Worm (Caenorhabditis elegans) whole organism, L4 larva: ENCODE data around the gene gbh-2.

Source experiments
- T20F7.1 ChIP-seq: fragments of 200-800 bp; sonication (Bioruptor generic); optimal IDR thresholded peaks from 2 replicates; lab custom pipeline; 2018; ENCODE audit warnings: mild to moderate bottlenecking, missing genetic modification characterization, missing compliant biosample characterization
- Y48G9A.11 ChIP-seq: fragments of 200-800 bp; sonication (Bioruptor generic); IDR thresholded peaks from 2 replicates; pipeline ENCODE4 v1.3.6; 2022; ENCODE audit warnings: missing genetic modification reagents, missing genetic modification characterization, missing compliant biosample characterization
- ZK337.2 ChIP-seq: fragments of 200-800 bp; sonication (Bioruptor generic); IDR thresholded peaks from 2 replicates; pipeline ENCODE4 v1.3.6; 2022; ENCODE audit warnings: missing genetic modification reagents, missing genetic modification characterization, missing compliant biosample characterization
- aha-1 ChIP-seq: fragments of 150-350 bp; peaks from one replicate; lab custom pipeline; 2014; ENCODE audit warnings: missing biosample characterization, missing genetic modification characterization
- ceh-28 ChIP-seq: fragments of 150-350 bp; optimal IDR thresholded peaks from 2 replicates; lab custom pipeline; 2014; ENCODE audit warnings: missing biosample characterization, missing genetic modification reagents, missing genetic modification characterization
- ceh-44 ChIP-seq: fragments of 200-800 bp; sonication (Bioruptor generic); IDR thresholded peaks from 2 replicates; pipeline ENCODE4 v1.3.6; 2022; ENCODE audit warnings: missing genetic modification reagents, missing genetic modification characterization, missing compliant biosample characterization
- ceh-62 ChIP-seq: sonication (generic microtip); optimal IDR thresholded peaks from 2 replicates; lab custom pipeline; 2017; ENCODE audit warnings: missing biosample characterization, missing genetic modification characterization
- cey-2 ChIP-seq: sonication (generic microtip); optimal IDR thresholded peaks from 3 replicates; lab custom pipeline; 2017; ENCODE audit warnings: missing genetic modification characterization, mild to moderate bottlenecking, missing compliant biosample characterization, antibody characterized with exemption, borderline replicate concordance; ENCODE audit not compliant: insufficient read depth
- daf-16 ChIP-seq, 3 experiments: sonication (generic microtip); optimal IDR thresholded peaks; 2 replicates each; lab custom pipeline; 2016 to 2017; ENCODE audit warnings: missing genetic modification characterization in 3 of 3, missing genetic modification reagents in 3 of 3, mild to moderate bottlenecking in 2 of 3, missing compliant biosample characterization in 2 of 3, missing biosample characterization in 1 of 3, moderate library complexity in 1 of 3
- dmd-6 ChIP-seq: fragments of 200-800 bp; sonication (Bioruptor generic); IDR thresholded peaks from 2 replicates; pipeline ENCODE4 v1.3.6; 2022; ENCODE audit warnings: missing genetic modification reagents, missing genetic modification characterization, missing compliant biosample characterization
- dpl-1 ChIP-seq: fragments of 150-350 bp; optimal IDR thresholded peaks from 2 replicates; lab custom pipeline; 2014; ENCODE audit warnings: missing biosample characterization, missing genetic modification reagents, missing genetic modification characterization
- duxl-1 ChIP-seq: sonication (generic microtip); optimal IDR thresholded peaks from 2 replicates; lab custom pipeline; 2016; ENCODE audit warnings: mild to moderate bottlenecking, missing genetic modification characterization, moderate library complexity, missing compliant biosample characterization; ENCODE audit not compliant: poor library complexity
- dve-1 ChIP-seq: sonication (generic microtip); optimal IDR thresholded peaks from 2 replicates; lab custom pipeline; 2017; ENCODE audit warnings: antibody characterized with exemption, mild to moderate bottlenecking, missing genetic modification characterization, missing compliant biosample characterization; ENCODE audit not compliant: insufficient read depth
- egl-27 ChIP-seq: sonication (generic microtip); optimal IDR thresholded peaks from 3 replicates; lab custom pipeline; 2017; ENCODE audit warnings: missing biosample characterization, missing genetic modification reagents, missing genetic modification characterization
- fos-1 ChIP-seq: fragments of 150-350 bp; optimal IDR thresholded peaks from 2 replicates; lab custom pipeline; 2014; ENCODE audit warnings: missing biosample characterization, missing genetic modification characterization
- gei-8 ChIP-seq: fragments of 200-800 bp; sonication (Bioruptor generic); optimal IDR thresholded peaks from 2 replicates; lab custom pipeline; 2018; ENCODE audit warnings: mild to moderate bottlenecking, missing genetic modification characterization, missing compliant biosample characterization
- hif-1 ChIP-seq, 2 experiments: sonication (generic microtip); optimal IDR thresholded peaks; 2 replicates each; lab custom pipeline; 2016 to 2017; ENCODE audit warnings: missing compliant biosample characterization in 2 of 2, missing genetic modification characterization in 2 of 2, missing genetic modification reagents in 2 of 2, missing genotype in 2 of 2, mild to moderate bottlenecking in 1 of 2
- hlh-11 ChIP-seq: fragments of 200-800 bp; sonication (Bioruptor generic); optimal IDR thresholded peaks from 2 replicates; lab custom pipeline; 2018; ENCODE audit warnings: mild to moderate bottlenecking, missing genetic modification characterization, missing compliant biosample characterization
- hlh-30 ChIP-seq: sonication (generic microtip); optimal IDR thresholded peaks from 2 replicates; lab custom pipeline; 2017; ENCODE audit warnings: antibody characterized with exemption, mild to moderate bottlenecking, missing genetic modification characterization, missing compliant biosample characterization; ENCODE audit not compliant: insufficient read depth
- lin-13 ChIP-seq: fragments of 150-350 bp; optimal IDR thresholded peaks from 2 replicates; lab custom pipeline; 2014; ENCODE audit warnings: missing biosample characterization, missing genetic modification reagents, missing genetic modification characterization
- lin-15B ChIP-seq: fragments of 150-350 bp; sonication (generic microtip); optimal IDR thresholded peaks from 3 replicates; lab custom pipeline; 2014; ENCODE audit warnings: missing biosample characterization, missing genetic modification characterization
- lin-38 ChIP-seq: fragments of 200-800 bp; sonication (Bioruptor generic); IDR thresholded peaks from 2 replicates; pipeline ENCODE4 v1.3.6; 2022; ENCODE audit warnings: missing genetic modification reagents, missing genetic modification characterization, missing compliant biosample characterization
- lsy-2 ChIP-seq, 2 experiments: fragments of 150-350 bp in 1 of 2; sonication (generic microtip) in 1 of 2; optimal IDR thresholded peaks; 2 replicates each; lab custom pipeline; 2014 to 2017; ENCODE audit warnings: missing biosample characterization in 2 of 2, missing genetic modification characterization in 2 of 2
- mdl-1 ChIP-seq, 2 experiments: fragments of 150-350 bp in 1 of 2; sonication (generic microtip) in 1 of 2; optimal IDR thresholded peaks; 2 replicates each; lab custom pipeline; 2014 to 2017; ENCODE audit warnings: missing biosample characterization in 2 of 2, missing genetic modification characterization in 2 of 2
- mep-1 ChIP-seq: fragments of 150-350 bp; sonication (generic microtip); optimal IDR thresholded peaks from 3 replicates; lab custom pipeline; 2014; ENCODE audit warnings: missing biosample characterization, missing genetic modification characterization
- mes-2 ChIP-seq: sonication (generic microtip); optimal IDR thresholded peaks from 2 replicates; lab custom pipeline; 2016; ENCODE audit warnings: missing genotype, mild to moderate bottlenecking, missing genetic modification characterization, missing compliant biosample characterization; ENCODE audit not compliant: poor library complexity, severe bottlenecking
- mxl-3 ChIP-seq: fragments of 200-800 bp; sonication (Bioruptor generic); optimal IDR thresholded peaks from 2 replicates; lab custom pipeline; 2018; ENCODE audit warnings: mild to moderate bottlenecking, missing genetic modification characterization, missing compliant biosample characterization
- nhr-102 ChIP-seq: sonication (generic microtip); optimal IDR thresholded peaks from 2 replicates; lab custom pipeline; 2016; ENCODE audit warnings: mild to moderate bottlenecking, missing genetic modification characterization, moderate library complexity, missing compliant biosample characterization
- nhr-111 ChIP-seq: fragments of 200-800 bp; sonication (Bioruptor generic); optimal IDR thresholded peaks from 2 replicates; lab custom pipeline; 2018; ENCODE audit warnings: mild to moderate bottlenecking, missing genetic modification characterization, missing compliant biosample characterization
- nhr-28 ChIP-seq: fragments of 150-350 bp; optimal IDR thresholded peaks from 2 replicates; lab custom pipeline; 2014; ENCODE audit warnings: missing biosample characterization, missing genetic modification characterization
- nhr-6 ChIP-seq: fragments of 150-350 bp; optimal IDR thresholded peaks from 2 replicates; lab custom pipeline; 2014; ENCODE audit warnings: missing biosample characterization, missing genetic modification characterization
- nhr-77 ChIP-seq: fragments of 150-350 bp; optimal IDR thresholded peaks from 2 replicates; lab custom pipeline; 2014; ENCODE audit warnings: missing biosample characterization, missing genetic modification characterization
- pha-4 ChIP-seq, 2 experiments: fragments of 150-350 bp in 1 of 2; fragments of 200-800 bp in 1 of 2; sonication (Bioruptor generic) in 1 of 2; IDR thresholded peaks in 1 of 2; optimal IDR thresholded peaks in 1 of 2; 2 replicates each; pipeline versions ENCODE4 v1.3.6 to Lab custom; 2014 to 2022; ENCODE audit warnings: missing genetic modification characterization in 2 of 2, missing genetic modification reagents in 2 of 2, missing biosample characterization in 1 of 2, missing compliant biosample characterization in 1 of 2
- pqm-1 ChIP-seq: sonication (generic microtip); optimal IDR thresholded peaks from 2 replicates; lab custom pipeline; 2017; ENCODE audit warnings: missing biosample characterization, missing genetic modification characterization
- rbr-2 ChIP-seq: sonication (generic microtip); optimal IDR thresholded peaks from 2 replicates; lab custom pipeline; 2016; ENCODE audit warnings: missing genotype, missing genetic modification characterization, missing compliant biosample characterization
- snpc-4 ChIP-seq: fragments of 150-350 bp; optimal IDR thresholded peaks from 2 replicates; lab custom pipeline; 2014; ENCODE audit warnings: missing biosample characterization, missing genetic modification characterization
- unc-130 ChIP-seq: sonication (generic microtip); optimal IDR thresholded peaks from 2 replicates; lab custom pipeline; 2016; ENCODE audit warnings: missing genetic modification reagents, missing genetic modification characterization, missing compliant biosample characterization
- unc-62 ChIP-seq, 3 experiments: fragments of 150-350 bp in 1 of 3; sonication (generic microtip); optimal IDR thresholded peaks in 2 of 3; peaks in 1 of 3; 1 replicate in 1 of 3; 2 replicates in 2 of 3; lab custom pipeline; 2014 to 2017; ENCODE audit warnings: missing biosample characterization in 3 of 3, missing genetic modification characterization in 3 of 3, missing genetic modification reagents in 3 of 3, missing genotype in 1 of 3
- ztf-11 ChIP-seq: fragments of 150-350 bp; optimal IDR thresholded peaks from 2 replicates; lab custom pipeline; 2014; ENCODE audit warnings: missing biosample characterization, missing genetic modification characterization
- ztf-7 ChIP-seq: fragments of 150-350 bp; optimal IDR thresholded peaks from 2 replicates; lab custom pipeline; 2014; ENCODE audit warnings: missing biosample characterization, missing genetic modification characterization

gbh-2 gene

ce11 chrII:8516783-8517182 lies 31.1 kb downstream of the gbh-2 start, which contains the start of gene rnh-2:
rnh-2 (plus strand) TSS chrII:8517150.
- TF ChIP-seq lin-13 (GFP tag; lab: Kevin White, UChicago) (peak; percentile 18), dpl-1 (peak; percentile 70), hif-1 (tag; optimal IDR thresholded peaks at IDR 0.05; lab: Kevin White, UChicago) (peak in 1 of 2 experiments; percentile 79), aha-1 (peak; percentile 80), nhr-28 (tag; lab: Kevin White, UChicago) (peak; percentile 54), ZK337.2 (GFP tag; lab: Robert Waterston, UW) (peak; percentile 70; the same call in 1 of the 2 replicates), Y48G9A.11 (GFP tag; lab: Robert Waterston, UW) (no peak), ztf-7 (no peak), rbr-2 (tag; lab: Kevin White, UChicago) (peak; percentile 49), nhr-111 (GFP tag; lab: Kevin White, UChicago) (no peak), unc-130 (GFP tag; lab: Kevin White, UChicago) (peak; percentile 95), T20F7.1 (GFP tag; lab: Kevin White, UChicago) (peak; percentile 79), ceh-44 (0 out of 2 replicates have a peak, but pooled peaks have one; percentile 57), nhr-6 (peak; percentile 45), lin-38 (GFP tag; lab: Robert Waterston, UW) (peak; percentile 99), lin-15B (tag; lab: Kevin White, UChicago) (peak; percentile 24), hlh-11 (peak; percentile 34), daf-16 (GFP tag; optimal IDR thresholded peaks at IDR 0.05; lab: Kevin White, UChicago) (no peak), daf-16 (tag; optimal IDR thresholded peaks at IDR 0.05; lab: Kevin White, UChicago) (peak; percentile 50), egl-27 (tag; lab: Kevin White, UChicago) (no peak), unc-62 (GFP tag; optimal IDR thresholded peaks at IDR 0.05 in 1 of 2; lab: Kevin White, UChicago) (peak in 1 of 2 experiments; percentile 96), unc-62 (tag; optimal IDR thresholded peaks at IDR 0.05; lab: Kevin White, UChicago) (no peak), dve-1 (peak; percentile 60), nhr-77 (tag; lab: Kevin White, UChicago) (peak; percentile 62), mxl-3 (peak; percentile 7), pha-4 (GFP tag; IDR thresholded peaks at IDR 0.05; lab: Robert Waterston, UW) (peak; percentile 16; the same call in 1 of the 2 replicates), pha-4 (tag; optimal IDR thresholded peaks at IDR 0.05; lab: Kevin White, UChicago) (no peak), cey-2 (tag; lab: Kevin White, UChicago) (no peak), dmd-6 (GFP tag; lab: Robert Waterston, UW) (peak; percentile 31; the same call in 1 of the 2 replicates), mep-1 (tag; lab: Kevin White, UChicago) (peak; percentile 82), mdl-1 (tag; optimal IDR thresholded peaks at IDR 0.05; lab: Kevin White, UChicago) (peak in 1 of 2 experiments; percentile 18), gei-8 (GFP tag; lab: Kevin White, UChicago) (no peak), nhr-102 (tag; lab: Kevin White, UChicago) (peak; percentile 59), fos-1 (tag; lab: Kevin White, UChicago) (no peak), ceh-28 (no peak), mes-2 (peak; percentile 97), pqm-1 (peak; percentile 0), lsy-2 (tag; optimal IDR thresholded peaks at IDR 0.05; lab: Kevin White, UChicago) (peak in 1 of 2 experiments; percentile 92), duxl-1 (tag; lab: Kevin White, UChicago) (peak; percentile 62), ceh-62 (no peak), snpc-4 (no peak), ztf-11 (tag; lab: Kevin White, UChicago) (no peak), hlh-30 (tag; lab: Kevin White, UChicago) (peak; percentile 30)
